Worm (Caenorhabditis elegans): ENCODE results near the gene C45B2.1.

C45B2.1 gene

DNA sequence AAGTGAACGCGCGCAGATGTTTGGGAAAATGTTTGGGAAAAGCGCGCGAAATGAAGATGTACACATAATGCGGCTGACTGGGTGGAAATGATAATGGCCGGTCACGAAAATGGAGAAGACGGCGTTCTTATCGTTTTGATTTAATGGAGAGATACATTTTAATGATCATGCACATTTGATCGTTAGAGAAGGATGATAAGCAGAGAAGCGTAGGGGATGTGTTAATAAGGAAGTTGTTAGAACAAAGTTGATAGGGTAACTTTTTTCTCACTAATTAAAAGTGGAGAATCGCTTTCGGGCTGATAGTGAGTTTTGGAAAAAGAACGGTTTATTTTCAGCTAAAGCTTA, 44.9 kb upstream of the C45B2.1 start:
- TF ChIP-seq Y55F3AM.14 (GFP tag; optimal IDR thresholded peaks at IDR 0.05): no peak
- TF ChIP-seq mdl-1 (tag; optimal IDR thresholded peaks at IDR 0.05): no peak
- TF ChIP-seq gmeb-1 (tag; optimal IDR thresholded peaks at IDR 0.05): no peak
- TF ChIP-seq lin-13 (GFP tag; optimal IDR thresholded peaks at IDR 0.05): no peak
- TF ChIP-seq crh-2 (tag; optimal IDR thresholded peaks at IDR 0.05): peak; percentile 8
- TF ChIP-seq nhr-77 (tag; optimal IDR thresholded peaks at IDR 0.05): no peak
- TF ChIP-seq C34F6.9 (tag; optimal IDR thresholded peaks at IDR 0.05): no peak
- TF ChIP-seq ztf-1 (GFP tag; conservative IDR thresholded peaks at IDR 0.05): no peak
- peak; percentile 15 for TF ChIP-seq fos-1 (tag; optimal IDR thresholded peaks at IDR 0.05)
- no peak for TF ChIP-seq lin-39 (tag; optimal IDR thresholded peaks at IDR 0.05)

DNA sequence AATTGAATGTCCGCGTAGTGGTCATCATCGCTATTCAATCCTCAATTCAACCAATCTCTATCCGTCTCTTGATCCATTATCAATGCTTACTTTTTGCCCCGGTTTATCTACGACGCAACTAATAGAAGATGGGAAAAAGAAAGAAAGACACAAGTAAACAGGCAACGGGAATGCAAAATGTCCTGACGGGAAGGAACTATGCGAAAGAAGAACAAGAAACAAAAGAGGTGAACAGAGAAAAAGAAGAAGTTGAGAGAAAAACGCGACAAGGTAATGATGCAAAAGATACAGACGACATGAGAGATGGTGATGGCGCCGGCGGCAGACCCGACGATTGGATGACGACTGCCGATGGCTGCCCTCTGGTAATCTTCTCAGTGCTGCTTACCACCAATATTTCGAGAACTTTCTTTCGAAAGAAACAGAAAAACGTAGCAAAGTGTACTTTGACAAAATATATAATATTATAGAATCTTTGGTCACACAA, 43.9 kb upstream of the C45B2.1 start:
- TF ChIP-seq elt-1 (tag; optimal IDR thresholded peaks at IDR 0.05) (no peak), C34F6.9 (tag; optimal IDR thresholded peaks at IDR 0.05) (peak; percentile 44), lin-11 (tag; optimal IDR thresholded peaks at IDR 0.05) (no peak), nhr-77 (tag; optimal IDR thresholded peaks at IDR 0.05) (no peak), nhr-237 (tag; optimal IDR thresholded peaks at IDR 0.05) (no peak), lsy-2 (tag; optimal IDR thresholded peaks at IDR 0.05) (peak in 1 of 2 experiments; percentile 68), nhr-11 (tag; optimal IDR thresholded peaks at IDR 0.05) (no peak), aly-2 (tag; optimal IDR thresholded peaks at IDR 0.05) (no peak), ZK546.5 (tag; optimal IDR thresholded peaks at IDR 0.05) (no peak), fos-1 (tag; optimal IDR thresholded peaks at IDR 0.05) (peak; percentile 75), unc-39 (tag; optimal IDR thresholded peaks at IDR 0.05) (no peak), dmd-4 (tag; optimal IDR thresholded peaks at IDR 0.05) (no peak), nhr-6 (tag; optimal IDR thresholded peaks at IDR 0.05) (peak; percentile 74), ztf-11 (tag; optimal IDR thresholded peaks at IDR 0.05) (no peak), mdl-1 (tag; optimal IDR thresholded peaks at IDR 0.05) (peak in 1 of 2 experiments; percentile 26), blmp-1 (tag; optimal IDR thresholded peaks at IDR 0.05; ENCODE audit: insufficient read depth) (peak; percentile 59), nhr-23 (tag; optimal IDR thresholded peaks at IDR 0.05) (no peak), elt-3 (tag; optimal IDR thresholded peaks at IDR 0.05) (no peak), F13H6.1 (tag; optimal IDR thresholded peaks at IDR 0.05) (peak; percentile 90), nhr-12 (tag; optimal IDR thresholded peaks at IDR 0.05) (no peak), lin-39 (tag; optimal IDR thresholded peaks at IDR 0.05) (no peak), snpc-4 (tag; optimal IDR thresholded peaks at IDR 0.05) (no peak), ama-1 (optimal IDR thresholded peaks at IDR 0.05) (peak; percentile 75), ceh-16 (tag; optimal IDR thresholded peaks at IDR 0.05) (no peak), crh-2 (tag; optimal IDR thresholded peaks at IDR 0.05) (peak; percentile 82), unc-55 (GFP tag; optimal IDR thresholded peaks at IDR 0.05) (peak; percentile 10), mab-5 (tag; optimal IDR thresholded peaks at IDR 0.05) (peak; percentile 4), egl-27 (tag; optimal IDR thresholded peaks at IDR 0.05) (peak; percentile 75), nhr-21 (tag; optimal IDR thresholded peaks at IDR 0.05) (peak; percentile 83), skn-1 (tag; optimal IDR thresholded peaks at IDR 0.05) (no peak), mbf-1 (tag; optimal IDR thresholded peaks at IDR 0.05) (no peak), sma-9 (GFP tag; optimal IDR thresholded peaks at IDR 0.05) (peak; percentile 86), sma-9 (tag; optimal IDR thresholded peaks at IDR 0.05) (no peak), alr-1 (tag; optimal IDR thresholded peaks at IDR 0.05) (no peak), sem-4 (tag; optimal IDR thresholded peaks at IDR 0.05) (peak; percentile 86), sma-3 (GFP tag; optimal IDR thresholded peaks at IDR 0.05) (peak; percentile 90), peb-1 (tag; optimal IDR thresholded peaks at IDR 0.05) (no peak), lin-13 (GFP tag; optimal IDR thresholded peaks at IDR 0.05) (peak; percentile 64), R02D3.7 (tag; optimal IDR thresholded peaks at IDR 0.05) (no peak), gmeb-1 (tag; optimal IDR thresholded peaks at IDR 0.05) (peak; percentile 56), zag-1 (tag; optimal IDR thresholded peaks at IDR 0.05) (no peak), ceh-82 (tag; optimal IDR thresholded peaks at IDR 0.05) (no peak), nhr-129 (tag; optimal IDR thresholded peaks at IDR 0.05) (peak; percentile 94), ztf-4 (tag; optimal IDR thresholded peaks at IDR 0.05) (peak; percentile 78), ztf-1 (GFP tag; conservative IDR thresholded peaks at IDR 0.05) (no peak), unc-62 (GFP tag; optimal IDR thresholded peaks at IDR 0.05) (no peak), nhr-10 (tag; optimal IDR thresholded peaks at IDR 0.05) (peak; percentile 25), Y55F3AM.14 (GFP tag; optimal IDR thresholded peaks at IDR 0.05) (peak; percentile 24), nhr-25 (tag; optimal IDR thresholded peaks at IDR 0.05) (peak; percentile 80)
